Worm (Caenorhabditis elegans) whole organism, late embryonic: ENCODE results near the gene ska-3.

Experiments used
- ceh-45 ChIP-seq: fragments of 200-800 bp; sonication (Bioruptor generic); IDR thresholded peaks from 2 replicates; pipeline ENCODE4 v1.3.6; 2022; ENCODE audit warnings: missing genetic modification reagents, missing genetic modification characterization, missing compliant biosample characterization
- fkh-10 ChIP-seq: fragments of 150-350 bp; optimal IDR thresholded peaks from 2 replicates; lab custom pipeline; 2014; ENCODE audit warnings: missing biosample characterization, missing genetic modification reagents, missing genetic modification characterization
- pros-1 ChIP-seq: fragments of 150-350 bp; optimal IDR thresholded peaks from 2 replicates; lab custom pipeline; 2014; ENCODE audit warnings: missing biosample characterization, missing genetic modification reagents, missing genetic modification characterization

- TF ChIP-seq pros-1 (tag; lab: Kevin White, UChicago) = no peak
- no peak for TF ChIP-seq ceh-45 (GFP tag; lab: Robert Waterston, UW)
- TF ChIP-seq fkh-10 (GFP tag; lab: Kevin White, UChicago) = no peak
These were observed 15.3 kb downstream of the ska-3 start for ce11 chrIII:5663521-5663920.
